Worm (Caenorhabditis elegans) whole organism, young adult: ENCODE measurements around the gene M02B1.3.

Source experiments
- B0336.3 ChIP-seq: fragments of 200-800 bp; sonication (Bioruptor generic); IDR thresholded peaks from 2 replicates; pipeline ENCODE4 v1.3.6; 2022; ENCODE audit warnings: missing genetic modification characterization, missing compliant biosample characterization
- C06A6.2 ChIP-seq: fragments of 200-800 bp; sonication (Bioruptor generic); conservative IDR thresholded peaks from 2 replicates; pipeline ENCODE4 v1.3.6; 2022; ENCODE audit warnings: missing genetic modification characterization, missing compliant biosample characterization
- F22D6.2 ChIP-seq: sonication (generic microtip); optimal IDR thresholded peaks from 2 replicates; lab custom pipeline; 2016; ENCODE audit warnings: mild to moderate bottlenecking, missing genetic modification characterization, missing compliant biosample characterization
- F33H1.4 ChIP-seq: fragments of 200-800 bp; sonication (Bioruptor generic); IDR thresholded peaks from 2 replicates; pipeline ENCODE4 v1.3.6; 2022; ENCODE audit warnings: missing genetic modification reagents, missing genetic modification characterization, missing compliant biosample characterization
- F49E8.2 ChIP-seq: sonication (generic microtip); optimal IDR thresholded peaks from 3 replicates; lab custom pipeline; 2017; ENCODE audit warnings: missing genetic modification characterization, mild to moderate bottlenecking, missing compliant biosample characterization, antibody characterized with exemption, moderate library complexity; ENCODE audit not compliant: insufficient read depth
- F55B11.4 ChIP-seq: sonication (generic microtip); optimal IDR thresholded peaks from 2 replicates; lab custom pipeline; 2016; ENCODE audit warnings: missing compliant biosample characterization, missing genetic modification characterization, borderline replicate concordance; ENCODE audit not compliant: insufficient read depth
- F57A8.1 ChIP-seq: fragments of 200-800 bp; sonication (Bioruptor generic); optimal IDR thresholded peaks from 2 replicates; lab custom pipeline; 2018; ENCODE audit warnings: mild to moderate bottlenecking, missing genetic modification characterization, moderate library complexity, missing compliant biosample characterization
- Y53G8AR.9 ChIP-seq: fragments of 200-800 bp; sonication (Bioruptor generic); conservative IDR thresholded peaks from 2 replicates; pipeline ENCODE4 v1.3.6; 2022; ENCODE audit warnings: missing genetic modification reagents, missing genetic modification characterization, missing compliant biosample characterization
- Y56A3A.18 ChIP-seq: fragments of 200-800 bp; sonication (Bioruptor generic); IDR thresholded peaks from 2 replicates; pipeline ENCODE4 v1.3.6; 2022; ENCODE audit warnings: missing genetic modification reagents, missing genetic modification characterization, missing compliant biosample characterization
- Y67H2A.10 ChIP-seq: fragments of 200-800 bp; sonication (Bioruptor generic); conservative IDR thresholded peaks from 2 replicates; pipeline ENCODE4 v1.3.6; 2022; ENCODE audit warnings: missing genetic modification reagents, missing genetic modification characterization, missing compliant biosample characterization
- Y95B8A.8 ChIP-seq: fragments of 200-800 bp; sonication (Bioruptor generic); IDR thresholded peaks from 2 replicates; pipeline ENCODE4 v1.3.6; 2022; ENCODE audit warnings: missing genetic modification reagents, missing genetic modification characterization, missing compliant biosample characterization
- ZK185.1 ChIP-seq: sonication (generic microtip); optimal IDR thresholded peaks from 2 replicates; lab custom pipeline; 2016; ENCODE audit warnings: mild to moderate bottlenecking, missing genetic modification characterization, missing compliant biosample characterization; ENCODE audit not compliant: poor library complexity, severe bottlenecking
- attf-3 ChIP-seq: fragments of 200-800 bp; sonication (Bioruptor generic); conservative IDR thresholded peaks from 2 replicates; pipeline ENCODE4 v1.3.6; 2022; ENCODE audit warnings: missing genetic modification reagents, missing genetic modification characterization, missing compliant biosample characterization
- attf-5 ChIP-seq: fragments of 200-800 bp; sonication (Bioruptor generic); optimal IDR thresholded peaks from 2 replicates; lab custom pipeline; 2018; ENCODE audit warnings: mild to moderate bottlenecking, missing genetic modification characterization, missing compliant biosample characterization
- attf-6 ChIP-seq: fragments of 200-800 bp; sonication (Bioruptor generic); IDR thresholded peaks from 2 replicates; pipeline ENCODE4 v1.3.6; 2022; ENCODE audit warnings: missing genetic modification reagents, missing genetic modification characterization, missing compliant biosample characterization
- cebp-1 ChIP-seq, 2 experiments: fragments of 200-800 bp in 1 of 2; sonication (Bioruptor generic) in 1 of 2; sonication (generic microtip) in 1 of 2; IDR thresholded peaks in 1 of 2; optimal IDR thresholded peaks in 1 of 2; 2 replicates each; pipeline versions ENCODE4 v1.3.6 to Lab custom; 2017 to 2022; ENCODE audit warnings: missing compliant biosample characterization in 2 of 2, missing genetic modification characterization in 2 of 2, mild to moderate bottlenecking in 1 of 2, missing genetic modification reagents in 1 of 2, moderate library complexity in 1 of 2
- ceh-58 ChIP-seq: fragments of 200-800 bp; sonication (Bioruptor generic); IDR thresholded peaks from 2 replicates; pipeline ENCODE4 v1.3.6; 2022; ENCODE audit warnings: missing genetic modification characterization, missing compliant biosample characterization
- ceh-79 ChIP-seq: sonication (generic microtip); optimal IDR thresholded peaks from 2 replicates; lab custom pipeline; 2017; ENCODE audit warnings: mild to moderate bottlenecking, missing genetic modification characterization, missing compliant biosample characterization
- die-1 ChIP-seq: sonication (generic microtip); optimal IDR thresholded peaks from 2 replicates; lab custom pipeline; 2016; ENCODE audit warnings: missing genotype, mild to moderate bottlenecking, missing genetic modification characterization, missing compliant biosample characterization
- dox-1 ChIP-seq: fragments of 200-800 bp; sonication (Bioruptor generic); IDR thresholded peaks from 2 replicates; pipeline ENCODE4 v1.3.6; 2022; ENCODE audit warnings: missing genetic modification reagents, missing genetic modification characterization, missing compliant biosample characterization
- dpff-1 ChIP-seq: sonication (generic microtip); optimal IDR thresholded peaks from 2 replicates; lab custom pipeline; 2017; ENCODE audit warnings: mild to moderate bottlenecking, missing genetic modification characterization, missing compliant biosample characterization
- dpl-1 ChIP-seq: fragments of 150-350 bp; optimal IDR thresholded peaks from 2 replicates; lab custom pipeline; 2014; ENCODE audit warnings: missing biosample characterization, missing genetic modification reagents, missing genetic modification characterization
- gei-17 ChIP-seq: fragments of 200-800 bp; sonication (Bioruptor generic); optimal IDR thresholded peaks from 2 replicates; lab custom pipeline; 2018; ENCODE audit warnings: mild to moderate bottlenecking, missing genetic modification characterization, missing compliant biosample characterization
- hlh-26 ChIP-seq: fragments of 200-800 bp; sonication (Bioruptor generic); conservative IDR thresholded peaks from 2 replicates; pipeline ENCODE4 v1.3.6; 2022; ENCODE audit warnings: missing genetic modification reagents, missing genetic modification characterization, missing compliant biosample characterization
- hrde-1 ChIP-seq: sonication (generic microtip); optimal IDR thresholded peaks from 2 replicates; lab custom pipeline; 2016; ENCODE audit warnings: missing genetic modification characterization, mild to moderate bottlenecking, missing compliant biosample characterization, moderate library complexity, missing genotype, missing genetic modification reagents, borderline replicate concordance
- let-607 ChIP-seq, 2 experiments: fragments of 200-800 bp in 1 of 2; sonication (Bioruptor generic) in 1 of 2; sonication (generic microtip) in 1 of 2; optimal IDR thresholded peaks; 2 replicates each; lab custom pipeline; 2016 to 2018; ENCODE audit warnings: mild to moderate bottlenecking in 2 of 2, missing compliant biosample characterization in 2 of 2, missing genetic modification characterization in 2 of 2, moderate library complexity in 2 of 2, missing genotype in 1 of 2
- lin-40 ChIP-seq: sonication (generic microtip); optimal IDR thresholded peaks from 2 replicates; lab custom pipeline; 2016; ENCODE audit warnings: missing genetic modification characterization, mild to moderate bottlenecking, missing compliant biosample characterization, missing genotype, missing genetic modification reagents
- lsl-1 ChIP-seq: fragments of 200-800 bp; sonication (Bioruptor generic); optimal IDR thresholded peaks from 2 replicates; lab custom pipeline; 2018; ENCODE audit warnings: mild to moderate bottlenecking, missing genetic modification characterization, moderate library complexity, missing compliant biosample characterization
- madf-10 ChIP-seq: sonication (generic microtip); optimal IDR thresholded peaks from 2 replicates; lab custom pipeline; 2016; ENCODE audit warnings: mild to moderate bottlenecking, missing genetic modification characterization, missing compliant biosample characterization
- madf-3 ChIP-seq: fragments of 200-800 bp; sonication (Bioruptor generic); IDR thresholded peaks from 2 replicates; pipeline ENCODE4 v1.3.6; 2022; ENCODE audit warnings: missing genetic modification reagents, missing genetic modification characterization, missing compliant biosample characterization
- nhr-80 ChIP-seq: sonication (generic microtip); optimal IDR thresholded peaks from 2 replicates; lab custom pipeline; 2016; ENCODE audit warnings: missing genetic modification characterization, missing compliant biosample characterization
- pbrm-1 ChIP-seq: fragments of 200-800 bp; sonication (Bioruptor generic); IDR thresholded peaks from 2 replicates; pipeline ENCODE4 v1.3.6; 2022; ENCODE audit warnings: missing genetic modification reagents, missing genetic modification characterization, missing compliant biosample characterization
- pha-4 ChIP-seq: fragments of 150-350 bp; sonication (generic microtip); optimal IDR thresholded peaks from 2 replicates; lab custom pipeline; 2014; ENCODE audit warnings: missing biosample characterization, missing genetic modification reagents, missing genetic modification characterization
- repo-1 ChIP-seq: sonication (generic microtip); optimal IDR thresholded peaks from 2 replicates; lab custom pipeline; 2017; ENCODE audit warnings: mild to moderate bottlenecking, missing genetic modification characterization, missing compliant biosample characterization
- rpc-1 ChIP-seq, 2 experiments: fragments of 150-350 bp in 1 of 2; sonication (generic microtip) in 1 of 2; optimal IDR thresholded peaks; 2 replicates each; lab custom pipeline; 2014 to 2018; ENCODE audit warnings: missing biosample characterization in 1 of 2, missing genetic modification characterization in 1 of 2, missing genetic modification reagents in 1 of 2, missing genotype in 1 of 2
- sea-2 ChIP-seq: fragments of 200-800 bp; sonication (Bioruptor generic); IDR thresholded peaks from 2 replicates; pipeline ENCODE4 v1.3.6; 2022; ENCODE audit warnings: missing genetic modification characterization, missing compliant biosample characterization
- snpc-1.3 ChIP-seq: sonication (generic microtip); optimal IDR thresholded peaks from 2 replicates; lab custom pipeline; 2017; ENCODE audit warnings: missing genetic modification characterization, mild to moderate bottlenecking, missing compliant biosample characterization, antibody characterized with exemption, moderate library complexity, missing genotype, missing genetic modification reagents; ENCODE audit not compliant: insufficient read depth
- tbp1 ChIP-seq: fragments of 200-800 bp; sonication (Bioruptor generic); optimal IDR thresholded peaks from 2 replicates; lab custom pipeline; 2018; ENCODE audit warnings: mild to moderate bottlenecking, missing genetic modification characterization, missing compliant biosample characterization
- unc-62 ChIP-seq: fragments of 150-350 bp; optimal IDR thresholded peaks from 2 replicates; lab custom pipeline; 2014; ENCODE audit warnings: missing biosample characterization, missing genetic modification reagents, missing genetic modification characterization
- zim-3 ChIP-seq: sonication (generic microtip); optimal IDR thresholded peaks from 2 replicates; lab custom pipeline; 2017; ENCODE audit warnings: mild to moderate bottlenecking, missing genetic modification characterization, moderate library complexity, missing compliant biosample characterization
- ztf-22 ChIP-seq: fragments of 200-800 bp; sonication (Bioruptor generic); optimal IDR thresholded peaks from 2 replicates; lab custom pipeline; 2018; ENCODE audit warnings: mild to moderate bottlenecking, missing genetic modification characterization, moderate library complexity, missing compliant biosample characterization
- ztf-26 ChIP-seq: sonication (generic microtip); optimal IDR thresholded peaks from 2 replicates; lab custom pipeline; 2017; ENCODE audit warnings: missing genetic modification characterization, missing compliant biosample characterization
- ztf-28 ChIP-seq: fragments of 200-800 bp; sonication (Bioruptor generic); IDR thresholded peaks from 2 replicates; pipeline ENCODE4 v1.3.6; 2022; ENCODE audit warnings: missing genetic modification reagents, missing genetic modification characterization, missing compliant biosample characterization

M02B1.3 gene

DNA sequence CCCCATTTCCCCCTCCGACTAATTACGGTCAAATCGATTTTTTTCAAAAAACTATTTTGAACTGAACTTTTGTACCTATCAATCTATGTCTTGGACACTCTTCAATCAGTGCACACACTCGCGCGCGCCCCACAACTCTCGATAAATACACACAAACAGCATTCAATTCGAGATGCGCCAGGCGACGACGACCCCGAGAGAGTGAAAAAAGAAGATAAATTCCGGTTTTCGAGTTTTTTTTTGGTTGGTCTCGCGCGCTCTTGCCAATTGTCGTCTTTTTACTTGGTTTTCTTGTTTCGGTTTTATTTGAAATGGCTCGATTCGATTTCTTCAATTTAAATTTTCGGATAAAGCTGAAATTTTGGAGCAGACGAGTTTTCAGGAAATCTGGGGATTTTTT is 4.0 kb downstream of the M02B1.3 start (continued):
- no peak for TF ChIP-seq dpff-1
- TF ChIP-seq ZK185.1 (tag; lab: Kevin White, UChicago) = no peak
- peak; percentile 28; the same call in 1 of the 2 replicates for TF ChIP-seq dox-1
- TF ChIP-seq C06A6.2 (GFP tag; lab: Robert Waterston, UW) = no peak
- TF ChIP-seq zim-3 (tag; lab: Kevin White, UChicago) = no peak
- no peak for TF ChIP-seq F49E8.2 (tag; lab: Kevin White, UChicago)
- no peak for TF ChIP-seq gei-17 (GFP tag; lab: Kevin White, UChicago)
- no peak for TF ChIP-seq attf-5 (GFP tag; lab: Kevin White, UChicago)
- TF ChIP-seq Y53G8AR.9 (GFP tag; lab: Robert Waterston, UW) = no peak
- TF ChIP-seq rpc-1 (optimal IDR thresholded peaks at IDR 0.05; lab: Kevin White, UChicago) = no peak
- no peak for TF ChIP-seq rpc-1 (tag; optimal IDR thresholded peaks at IDR 0.05; lab: Kevin White, UChicago)
- no peak for TF ChIP-seq attf-3
- TF ChIP-seq Y95B8A.8 (GFP tag; lab: Robert Waterston, UW) = no peak
- TF ChIP-seq cebp-1 (GFP tag; IDR thresholded peaks at IDR 0.05; lab: Robert Waterston, UW) = no peak
- TF ChIP-seq cebp-1 (tag; optimal IDR thresholded peaks at IDR 0.05; lab: Kevin White, UChicago) = peak; percentile 45
- TF ChIP-seq ceh-58 (GFP tag; lab: Robert Waterston, UW) = no peak
- TF ChIP-seq sea-2 (GFP tag; lab: Robert Waterston, UW) = no peak
- no peak for TF ChIP-seq ztf-28 (GFP tag; lab: Robert Waterston, UW)
- no peak for TF ChIP-seq hlh-26
- TF ChIP-seq F33H1.4 (GFP tag; lab: Robert Waterston, UW) = no peak
- no peak for TF ChIP-seq ceh-79 (tag; lab: Kevin White, UChicago)
- TF ChIP-seq Y56A3A.18 (GFP tag; lab: Robert Waterston, UW) = 0 out of 2 replicates have a peak, but pooled peaks have one; percentile 66
- no peak for TF ChIP-seq Y67H2A.10 (GFP tag; lab: Robert Waterston, UW)
- TF ChIP-seq die-1 (tag; lab: Kevin White, UChicago) = peak; percentile 4
- no peak for TF ChIP-seq hrde-1 (tag; lab: Kevin White, UChicago)
- no peak for TF ChIP-seq ztf-26 (tag; lab: Kevin White, UChicago)
- TF ChIP-seq nhr-80 (tag; lab: Kevin White, UChicago) = peak; percentile 41
- TF ChIP-seq attf-6 = no peak
- TF ChIP-seq ztf-22 = no peak
- no peak for TF ChIP-seq F57A8.1 (GFP tag; lab: Kevin White, UChicago)
- peak; percentile 45 for TF ChIP-seq repo-1 (tag; lab: Kevin White, UChicago)
- TF ChIP-seq dpl-1 (GFP tag; lab: Kevin White, UChicago) = no peak

- no peak for TF ChIP-seq madf-3 (GFP tag; lab: Robert Waterston, UW)
- no peak for TF ChIP-seq ztf-26 (tag; lab: Kevin White, UChicago)
Observed at ce11 chrIV:12840873-12841272, 4.6 kb downstream of the M02B1.3 start.

- TF ChIP-seq zim-3 (tag; lab: Kevin White, UChicago) = no peak
- TF ChIP-seq snpc-1.3 (tag; lab: Kevin White, UChicago) = no peak
- TF ChIP-seq hlh-26 = no peak
- no peak for TF ChIP-seq cebp-1 (GFP tag; IDR thresholded peaks at IDR 0.05; lab: Robert Waterston, UW)
- TF ChIP-seq cebp-1 (tag; optimal IDR thresholded peaks at IDR 0.05; lab: Kevin White, UChicago) = peak; percentile 22
- TF ChIP-seq tbp1 (GFP tag; lab: Kevin White, UChicago) = peak; percentile 19
- TF ChIP-seq lin-40 (tag; lab: Kevin White, UChicago) = peak; percentile 26
- peak; percentile 23 for TF ChIP-seq ZK185.1 (tag; lab: Kevin White, UChicago)
- TF ChIP-seq ceh-79 (tag; lab: Kevin White, UChicago) = no peak
- no peak for TF ChIP-seq B0336.3 (GFP tag; lab: Robert Waterston, UW)
- TF ChIP-seq pha-4 (tag; lab: Kevin White, UChicago) = peak; percentile 44
- TF ChIP-seq unc-62 = peak; percentile 82
- no peak for TF ChIP-seq pbrm-1 (GFP tag; lab: Robert Waterston, UW)
- TF ChIP-seq ztf-22 = peak; percentile 72
- peak; percentile 93 for TF ChIP-seq nhr-80 (tag; lab: Kevin White, UChicago)
- TF ChIP-seq madf-10 (tag; lab: Kevin White, UChicago) = peak; percentile 26
- no peak for TF ChIP-seq F55B11.4 (tag; lab: Kevin White, UChicago)
- TF ChIP-seq let-607 (tag; optimal IDR thresholded peaks at IDR 0.05; lab: Kevin White, UChicago) = peak; percentile 31 to 79
- TF ChIP-seq F22D6.2 = peak; percentile 66
- TF ChIP-seq lsl-1 (GFP tag; lab: Kevin White, UChicago) = no peak
- TF ChIP-seq sea-2 (GFP tag; lab: Robert Waterston, UW) = no peak
Observed at ce11 chrIV:12842121-12842520, 5.8 kb downstream of the M02B1.3 start.
